Worm (Caenorhabditis elegans): ENCODE data around the gene ceh-32.

ceh-32 gene

DNA sequence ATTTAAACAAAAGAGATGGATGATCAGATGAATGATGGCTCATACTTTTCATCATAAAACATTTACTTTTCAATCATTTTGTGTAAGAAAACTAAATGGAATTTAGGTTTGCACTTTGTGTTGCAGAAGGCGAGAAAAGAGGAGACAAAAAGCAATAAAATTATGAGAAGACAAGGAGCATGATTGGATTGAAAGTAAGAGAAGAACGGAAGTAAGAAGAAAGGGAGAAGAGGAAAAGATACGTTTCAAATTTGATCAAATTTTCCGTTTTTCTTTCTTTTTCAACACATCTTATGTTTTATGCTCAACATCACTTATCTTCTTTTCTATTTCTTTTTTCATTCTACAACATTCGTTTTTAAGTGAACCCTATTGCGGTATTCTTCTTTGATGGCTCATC, 542 bp downstream of the ceh-32 start:
- TF ChIP-seq dao-5 (tag; optimal IDR thresholded peaks at IDR 0.05) (no peak), him-1 (tag; optimal IDR thresholded peaks at IDR 0.05) (no peak), W03F9.2 (tag; optimal IDR thresholded peaks at IDR 0.05) (no peak)

DNA sequence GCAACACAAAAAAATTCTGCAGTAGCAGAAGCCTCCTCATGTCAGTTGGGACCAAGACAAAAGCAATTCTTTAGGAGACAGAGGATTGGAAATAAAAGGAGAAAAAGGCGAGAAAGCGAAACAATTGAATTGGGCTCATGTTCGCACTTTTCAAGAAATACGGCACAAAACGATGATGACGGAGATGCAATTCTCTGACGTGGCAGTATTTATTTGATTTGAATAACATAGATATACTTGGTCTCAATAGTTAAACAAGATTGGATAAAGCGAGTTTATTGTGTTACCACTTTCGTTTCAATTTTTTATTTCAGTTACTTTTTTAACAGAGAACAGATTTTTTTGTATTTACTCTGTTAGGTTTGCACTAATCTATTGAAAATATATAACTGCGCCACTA, 7.7 kb downstream of the ceh-32 start:
- no peak for TF ChIP-seq dao-5 (tag; optimal IDR thresholded peaks at IDR 0.05)
- TF ChIP-seq W03F9.2 (tag; optimal IDR thresholded peaks at IDR 0.05), result no peak
- no peak for TF ChIP-seq him-1 (tag; optimal IDR thresholded peaks at IDR 0.05)

DNA sequence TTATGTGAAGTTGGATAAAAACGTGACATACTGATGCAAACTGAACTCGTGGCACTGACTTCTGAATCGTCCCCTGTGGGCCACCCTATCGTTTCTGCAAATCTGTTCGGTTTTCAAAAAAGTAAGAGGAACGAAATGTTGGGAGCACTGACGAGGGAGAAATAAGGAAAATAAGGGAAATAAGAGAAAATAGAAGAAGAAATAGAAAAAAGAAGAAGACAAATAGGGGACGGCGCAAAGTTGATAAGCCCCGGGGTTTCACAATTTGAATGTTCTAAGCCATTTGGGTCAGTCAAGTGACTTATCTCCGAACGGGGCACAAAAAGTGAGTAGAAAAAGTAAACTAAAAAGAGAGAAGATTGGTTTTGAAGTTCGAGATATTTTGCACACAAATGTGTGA, 9.6 kb downstream of the ceh-32 start, which contains the start of gene W05E10.5:
TSS of gene W05E10.5 (minus strand) at position 101 of the 400 bp plus-strand sequence.
- TF ChIP-seq dao-5 (tag; optimal IDR thresholded peaks at IDR 0.05) (no peak), him-1 (tag; optimal IDR thresholded peaks at IDR 0.05) (no peak), W03F9.2 (tag; optimal IDR thresholded peaks at IDR 0.05) (no peak)

- TF ChIP-seq W03F9.2 (tag; optimal IDR thresholded peaks at IDR 0.05), result no peak
Measured at ce11 chrV:11691553-11691952, 13.6 kb downstream of the ceh-32 start, which contains the start of gene W05E10.1. TSS of gene W05E10.1 (minus strand) at chrV:11691691.

ce11 chrV:11686877-11687276, 18.3 kb downstream of the ceh-32 start, which contains the start of gene W05E10.2:
TSS of gene W05E10.2 (plus strand) at chrV:11687177.
- TF ChIP-seq dao-5 (tag; optimal IDR thresholded peaks at IDR 0.05), result no peak
- no peak for TF ChIP-seq W03F9.2 (tag; optimal IDR thresholded peaks at IDR 0.05)
- TF ChIP-seq him-1 (tag; optimal IDR thresholded peaks at IDR 0.05), result no peak

- no peak for TF ChIP-seq W03F9.2 (tag; optimal IDR thresholded peaks at IDR 0.05)
- no peak for TF ChIP-seq him-1 (tag; optimal IDR thresholded peaks at IDR 0.05)
- TF ChIP-seq dao-5 (tag; optimal IDR thresholded peaks at IDR 0.05), result no peak
Measured at ce11 chrV:11682858-11683257, 22.3 kb downstream of the ceh-32 start.

DNA sequence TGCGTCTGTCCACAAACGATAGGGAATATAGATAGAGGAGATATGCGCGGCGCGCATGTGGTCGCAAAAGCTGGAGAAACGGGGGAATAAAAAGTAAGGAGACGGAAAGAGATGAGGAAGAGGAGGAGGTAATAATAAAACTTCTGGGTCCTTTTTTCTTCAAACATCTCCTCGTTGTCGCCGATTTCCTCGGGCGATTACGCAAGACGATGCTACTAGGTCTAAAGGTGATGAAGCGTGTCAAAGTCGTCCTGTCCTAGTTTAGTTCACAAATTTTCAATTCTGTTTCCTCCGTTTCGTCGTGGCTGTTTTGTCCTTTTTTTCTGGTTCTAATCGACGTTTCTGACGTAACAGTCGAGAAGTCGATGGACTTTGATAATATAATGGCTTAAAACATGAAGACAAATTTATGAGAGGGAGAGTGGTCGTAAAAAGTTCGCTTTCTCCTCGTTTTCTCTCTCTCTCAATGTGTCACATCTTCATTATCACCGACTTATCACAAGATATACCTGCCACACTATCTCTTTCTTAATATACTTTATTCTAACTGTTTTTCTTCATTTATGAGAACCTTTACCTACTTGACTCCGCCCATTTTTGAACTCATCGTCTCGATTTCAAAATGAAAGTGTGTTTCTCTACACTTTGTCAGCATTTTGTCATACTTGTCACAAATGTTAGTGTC, 24.5 kb downstream of the ceh-32 start:
- no peak for TF ChIP-seq dao-5 (tag; optimal IDR thresholded peaks at IDR 0.05)
- no peak for TF ChIP-seq W03F9.2 (tag; optimal IDR thresholded peaks at IDR 0.05)
- no peak for TF ChIP-seq him-1 (tag; optimal IDR thresholded peaks at IDR 0.05)

ce11 chrV:11677494-11677893, 27.7 kb downstream of the ceh-32 start:
- TF ChIP-seq him-1 (tag; optimal IDR thresholded peaks at IDR 0.05), result no peak
- TF ChIP-seq dao-5 (tag; optimal IDR thresholded peaks at IDR 0.05), result no peak
- no peak for TF ChIP-seq W03F9.2 (tag; optimal IDR thresholded peaks at IDR 0.05)

DNA sequence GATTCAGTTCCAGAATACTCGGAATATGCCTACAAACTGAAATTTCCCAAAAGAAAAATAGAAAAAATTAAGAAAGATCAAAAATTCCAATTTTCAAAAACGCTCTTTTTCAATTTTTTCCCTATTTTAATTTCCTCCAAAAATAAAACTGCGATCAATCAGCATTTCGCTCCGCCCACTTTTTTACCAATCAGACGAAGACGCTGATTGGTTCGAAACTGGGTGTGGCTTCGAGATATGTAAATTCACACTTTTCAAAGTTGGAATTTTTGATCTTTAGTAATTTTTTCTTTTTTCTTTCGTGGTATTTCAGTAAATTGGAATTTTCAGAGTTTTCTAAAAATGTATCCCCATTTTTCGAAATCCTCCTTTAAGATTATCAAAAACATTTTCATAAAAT, 28.2 kb downstream of the ceh-32 start:
- TF ChIP-seq W03F9.2 (tag; optimal IDR thresholded peaks at IDR 0.05) (no peak), him-1 (tag; optimal IDR thresholded peaks at IDR 0.05) (no peak), dao-5 (tag; optimal IDR thresholded peaks at IDR 0.05) (no peak)

- no peak for TF ChIP-seq dao-5 (tag; optimal IDR thresholded peaks at IDR 0.05)
Measured at ce11 chrV:11676498-11676897, 28.7 kb downstream of the ceh-32 start.

ce11 chrV:11675638-11676037, 29.6 kb downstream of the ceh-32 start, which contains the start of gene ape-1:
TSS of gene ape-1 (plus strand) at chrV:11675938.
- TF ChIP-seq W03F9.2 (tag; optimal IDR thresholded peaks at IDR 0.05) (no peak), dao-5 (tag; optimal IDR thresholded peaks at IDR 0.05) (no peak), him-1 (tag; optimal IDR thresholded peaks at IDR 0.05) (no peak)

- no peak for TF ChIP-seq W03F9.2 (tag; optimal IDR thresholded peaks at IDR 0.05)
- no peak for TF ChIP-seq him-1 (tag; optimal IDR thresholded peaks at IDR 0.05)
- TF ChIP-seq dao-5 (tag; optimal IDR thresholded peaks at IDR 0.05), result no peak
Measured at ce11 chrV:11674594-11675579, 30.3 kb downstream of the ceh-32 start.

DNA sequence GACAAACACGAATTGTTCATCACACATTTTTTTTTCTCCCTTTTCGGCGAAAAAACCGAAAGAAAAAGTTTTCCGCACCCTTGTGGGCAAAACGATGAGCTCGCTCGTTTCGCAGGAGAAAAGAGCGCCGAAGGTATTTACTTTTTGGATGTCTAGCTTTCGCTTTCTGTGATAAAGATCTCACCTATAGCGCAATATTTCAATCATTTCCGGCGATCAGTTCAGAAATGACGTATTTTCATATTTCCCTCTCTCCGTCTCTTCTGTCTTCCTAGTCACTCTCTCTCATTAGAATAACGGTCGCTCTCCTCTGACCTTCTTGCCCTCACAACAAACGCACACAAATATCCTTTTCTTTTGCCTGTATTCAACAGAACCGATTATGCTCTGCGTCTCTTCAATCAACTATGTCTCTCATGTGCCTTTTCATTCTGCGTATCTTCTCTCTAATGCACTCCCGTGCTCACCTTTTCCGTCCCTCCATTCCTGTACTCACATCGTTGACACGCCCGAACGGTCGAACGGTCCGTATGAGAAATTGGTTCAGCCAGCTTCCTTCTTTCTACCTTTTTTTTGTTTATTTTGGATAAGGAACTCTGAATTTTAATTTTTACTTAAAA, 31.3 kb downstream of the ceh-32 start:
- TF ChIP-seq him-1 (tag; optimal IDR thresholded peaks at IDR 0.05), result no peak
- TF ChIP-seq W03F9.2 (tag; optimal IDR thresholded peaks at IDR 0.05), result no peak
- TF ChIP-seq dao-5 (tag; optimal IDR thresholded peaks at IDR 0.05), result no peak

DNA sequence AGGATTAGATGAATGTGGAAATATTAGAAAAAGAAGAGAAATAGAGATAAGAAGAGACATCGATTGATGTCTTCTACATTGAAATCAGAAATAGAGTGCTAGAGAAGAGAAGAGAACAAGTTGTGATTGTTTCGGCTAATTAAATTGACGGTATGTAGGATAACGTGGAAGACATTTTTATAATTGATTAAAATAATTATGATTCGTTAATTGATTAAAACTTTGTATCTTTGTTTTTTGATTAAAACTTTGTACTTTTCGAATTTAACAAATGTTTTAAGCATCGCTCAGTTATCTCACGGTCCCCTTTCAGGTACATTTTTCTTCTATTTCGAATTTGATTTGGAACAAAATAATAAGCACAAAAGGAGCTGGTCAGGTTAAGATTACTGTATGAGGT, 32.7 kb downstream of the ceh-32 start, which contains the start of gene lgc-44:
TSS of gene lgc-44 (minus strand) at position 101 of the 400 bp plus-strand sequence.
- TF ChIP-seq W03F9.2 (tag; optimal IDR thresholded peaks at IDR 0.05) (no peak), him-1 (tag; optimal IDR thresholded peaks at IDR 0.05) (no peak), dao-5 (tag; optimal IDR thresholded peaks at IDR 0.05) (no peak)

All from whole organism, L4/young adult.